Worm (Caenorhabditis elegans) whole organism, young adult: ENCODE data around the gene yif-1.

Experiments used
- B0019.2 ChIP-seq: fragments of 200-800 bp; sonication (Bioruptor generic); conservative IDR thresholded peaks from 2 replicates; pipeline ENCODE4 v1.3.6; 2022; ENCODE audit warnings: missing genetic modification reagents, missing genetic modification characterization, missing compliant biosample characterization
- B0261.1 ChIP-seq: sonication (generic microtip); optimal IDR thresholded peaks from 2 replicates; lab custom pipeline; 2016; ENCODE audit warnings: mild to moderate bottlenecking, missing genetic modification characterization, moderate library complexity, missing compliant biosample characterization
- D2030.7 ChIP-seq: fragments of 200-800 bp; sonication (Bioruptor generic); IDR thresholded peaks from 2 replicates; pipeline ENCODE4 v1.3.6; 2022; ENCODE audit warnings: missing genetic modification reagents, missing genetic modification characterization, missing compliant biosample characterization
- K11D2.4 ChIP-seq: fragments of 200-800 bp; sonication (Bioruptor generic); IDR thresholded peaks from 2 replicates; pipeline ENCODE4 v1.3.6; 2022; ENCODE audit warnings: missing genetic modification reagents, missing genetic modification characterization, missing compliant biosample characterization
- aptf-2 ChIP-seq: fragments of 200-800 bp; sonication (Bioruptor generic); conservative IDR thresholded peaks from 2 replicates; pipeline ENCODE4 v1.3.6; 2022; ENCODE audit warnings: missing genetic modification reagents, missing genetic modification characterization, missing compliant biosample characterization
- aptf-3 ChIP-seq: fragments of 200-800 bp; sonication (Bioruptor generic); IDR thresholded peaks from 2 replicates; pipeline ENCODE4 v1.3.6; 2022; ENCODE audit warnings: missing genetic modification characterization, missing compliant biosample characterization
- attf-3 ChIP-seq: fragments of 200-800 bp; sonication (Bioruptor generic); conservative IDR thresholded peaks from 2 replicates; pipeline ENCODE4 v1.3.6; 2022; ENCODE audit warnings: missing genetic modification reagents, missing genetic modification characterization, missing compliant biosample characterization
- bed-1 ChIP-seq: fragments of 200-800 bp; sonication (Bioruptor generic); IDR thresholded peaks from 2 replicates; pipeline ENCODE4 v1.3.6; 2022; ENCODE audit warnings: missing genetic modification reagents, missing genetic modification characterization, missing compliant biosample characterization
- bed-2 ChIP-seq: fragments of 200-800 bp; sonication (Bioruptor generic); IDR thresholded peaks from 2 replicates; pipeline ENCODE4 v1.3.6; 2022; ENCODE audit warnings: missing genetic modification reagents, missing genetic modification characterization, missing compliant biosample characterization
- ceh-27 ChIP-seq: fragments of 200-800 bp; sonication (Bioruptor generic); optimal IDR thresholded peaks from 2 replicates; lab custom pipeline; 2018; ENCODE audit warnings: mild to moderate bottlenecking, missing genetic modification characterization, moderate library complexity, missing compliant biosample characterization
- ceh-58 ChIP-seq: fragments of 200-800 bp; sonication (Bioruptor generic); IDR thresholded peaks from 2 replicates; pipeline ENCODE4 v1.3.6; 2022; ENCODE audit warnings: missing genetic modification characterization, missing compliant biosample characterization
- ceh-79 ChIP-seq: sonication (generic microtip); optimal IDR thresholded peaks from 2 replicates; lab custom pipeline; 2017; ENCODE audit warnings: mild to moderate bottlenecking, missing genetic modification characterization, missing compliant biosample characterization
- die-1 ChIP-seq: sonication (generic microtip); optimal IDR thresholded peaks from 2 replicates; lab custom pipeline; 2016; ENCODE audit warnings: missing genotype, mild to moderate bottlenecking, missing genetic modification characterization, missing compliant biosample characterization
- dox-1 ChIP-seq: fragments of 200-800 bp; sonication (Bioruptor generic); IDR thresholded peaks from 2 replicates; pipeline ENCODE4 v1.3.6; 2022; ENCODE audit warnings: missing genetic modification reagents, missing genetic modification characterization, missing compliant biosample characterization
- efl-1 ChIP-seq: fragments of 150-350 bp; optimal IDR thresholded peaks from 2 replicates; lab custom pipeline; 2014; ENCODE audit warnings: missing biosample characterization, missing genetic modification reagents, missing genetic modification characterization
- hmg-1.2 ChIP-seq: fragments of 200-800 bp; sonication (Bioruptor generic); IDR thresholded peaks from 2 replicates; pipeline ENCODE4 v1.3.6; 2022; ENCODE audit warnings: missing genetic modification reagents, missing genetic modification characterization, missing compliant biosample characterization
- hrde-1 ChIP-seq: sonication (generic microtip); optimal IDR thresholded peaks from 2 replicates; lab custom pipeline; 2016; ENCODE audit warnings: missing genetic modification characterization, mild to moderate bottlenecking, missing compliant biosample characterization, moderate library complexity, missing genotype, missing genetic modification reagents, borderline replicate concordance
- hsf-1 ChIP-seq: fragments of 200-800 bp; sonication (Bioruptor generic); IDR thresholded peaks from 2 replicates; pipeline ENCODE4 v1.3.6; 2022; ENCODE audit warnings: missing genetic modification reagents, missing genetic modification characterization, missing compliant biosample characterization
- lag-1 ChIP-seq: fragments of 200-800 bp; sonication (Bioruptor generic); IDR thresholded peaks from 2 replicates; pipeline ENCODE4 v1.3.6; 2022; ENCODE audit warnings: missing genetic modification reagents, missing genetic modification characterization, missing compliant biosample characterization
- lir-1 ChIP-seq: fragments of 200-800 bp; sonication (Bioruptor generic); conservative IDR thresholded peaks from 2 replicates; pipeline ENCODE4 v1.3.6; 2022; ENCODE audit warnings: missing genetic modification reagents, missing genetic modification characterization, missing compliant biosample characterization
- mcd-1 ChIP-seq: fragments of 200-800 bp; sonication (Bioruptor generic); IDR thresholded peaks from 2 replicates; pipeline ENCODE4 v1.3.6; 2022; ENCODE audit warnings: missing genetic modification reagents, missing genetic modification characterization, missing compliant biosample characterization
- mes-4 ChIP-seq: sonication (generic microtip); optimal IDR thresholded peaks from 2 replicates; lab custom pipeline; 2016; ENCODE audit warnings: missing genotype, missing genetic modification characterization, missing compliant biosample characterization
- nfya-1 ChIP-seq: sonication (generic microtip); optimal IDR thresholded peaks from 2 replicates; lab custom pipeline; 2017; ENCODE audit warnings: antibody characterized with exemption, missing compliant biosample characterization, missing genetic modification characterization, borderline replicate concordance; ENCODE audit not compliant: insufficient read depth
- nfyb-1 ChIP-seq: fragments of 200-800 bp; sonication (Bioruptor generic); IDR thresholded peaks from 2 replicates; pipeline ENCODE4 v1.3.6; 2022; ENCODE audit warnings: missing genetic modification reagents, missing genetic modification characterization, missing compliant biosample characterization
- nhr-27 ChIP-seq: fragments of 200-800 bp; sonication (Bioruptor generic); optimal IDR thresholded peaks from 2 replicates; lab custom pipeline; 2018; ENCODE audit warnings: mild to moderate bottlenecking, missing genetic modification characterization, moderate library complexity, missing compliant biosample characterization
- nhr-80 ChIP-seq: sonication (generic microtip); optimal IDR thresholded peaks from 2 replicates; lab custom pipeline; 2016; ENCODE audit warnings: missing genetic modification characterization, missing compliant biosample characterization
- pbrm-1 ChIP-seq: fragments of 200-800 bp; sonication (Bioruptor generic); IDR thresholded peaks from 2 replicates; pipeline ENCODE4 v1.3.6; 2022; ENCODE audit warnings: missing genetic modification reagents, missing genetic modification characterization, missing compliant biosample characterization
- pha-4 ChIP-seq: fragments of 150-350 bp; sonication (generic microtip); optimal IDR thresholded peaks from 2 replicates; lab custom pipeline; 2014; ENCODE audit warnings: missing biosample characterization, missing genetic modification reagents, missing genetic modification characterization
- rec-8 ChIP-seq, 2 experiments: sonication (generic microtip); optimal IDR thresholded peaks; 2 replicates each; lab custom pipeline; 2016; ENCODE audit warnings: mild to moderate bottlenecking in 2 of 2, missing genetic modification characterization in 2 of 2, missing genetic modification reagents in 2 of 2, missing genotype in 2 of 2, missing biosample characterization in 1 of 2, missing compliant biosample characterization in 1 of 2, moderate library complexity in 1 of 2
- repo-1 ChIP-seq: sonication (generic microtip); optimal IDR thresholded peaks from 2 replicates; lab custom pipeline; 2017; ENCODE audit warnings: mild to moderate bottlenecking, missing genetic modification characterization, missing compliant biosample characterization
- rpc-1 ChIP-seq, 2 experiments: fragments of 150-350 bp in 1 of 2; sonication (generic microtip) in 1 of 2; optimal IDR thresholded peaks; 2 replicates each; lab custom pipeline; 2014 to 2018; ENCODE audit warnings: missing biosample characterization in 1 of 2, missing genetic modification characterization in 1 of 2, missing genetic modification reagents in 1 of 2, missing genotype in 1 of 2
- snpc-1.1 ChIP-seq: sonication (generic microtip); optimal IDR thresholded peaks from 2 replicates; lab custom pipeline; 2017; ENCODE audit warnings: missing genetic modification characterization, mild to moderate bottlenecking, missing compliant biosample characterization, antibody characterized with exemption, moderate library complexity, missing genotype, missing genetic modification reagents; ENCODE audit not compliant: insufficient read depth
- snpc-1.3 ChIP-seq: sonication (generic microtip); optimal IDR thresholded peaks from 2 replicates; lab custom pipeline; 2017; ENCODE audit warnings: missing genetic modification characterization, mild to moderate bottlenecking, missing compliant biosample characterization, antibody characterized with exemption, moderate library complexity, missing genotype, missing genetic modification reagents; ENCODE audit not compliant: insufficient read depth
- somi-1 ChIP-seq: fragments of 200-800 bp; sonication (Bioruptor generic); optimal IDR thresholded peaks from 2 replicates; lab custom pipeline; 2018; ENCODE audit warnings: mild to moderate bottlenecking, missing genetic modification characterization, missing compliant biosample characterization
- tbp1 ChIP-seq: fragments of 200-800 bp; sonication (Bioruptor generic); optimal IDR thresholded peaks from 2 replicates; lab custom pipeline; 2018; ENCODE audit warnings: mild to moderate bottlenecking, missing genetic modification characterization, missing compliant biosample characterization
- zfh-2 ChIP-seq: fragments of 200-800 bp; sonication (Bioruptor generic); conservative IDR thresholded peaks from 2 replicates; pipeline ENCODE4 v1.3.6; 2022; ENCODE audit warnings: missing genetic modification reagents, missing genetic modification characterization, missing compliant biosample characterization
- zim-3 ChIP-seq: sonication (generic microtip); optimal IDR thresholded peaks from 2 replicates; lab custom pipeline; 2017; ENCODE audit warnings: mild to moderate bottlenecking, missing genetic modification characterization, moderate library complexity, missing compliant biosample characterization
- ztf-18 ChIP-seq: sonication (generic microtip); optimal IDR thresholded peaks from 2 replicates; lab custom pipeline; 2016; ENCODE audit warnings: missing genotype, mild to moderate bottlenecking, missing genetic modification characterization, missing compliant biosample characterization
- ztf-22 ChIP-seq: fragments of 200-800 bp; sonication (Bioruptor generic); optimal IDR thresholded peaks from 2 replicates; lab custom pipeline; 2018; ENCODE audit warnings: mild to moderate bottlenecking, missing genetic modification characterization, moderate library complexity, missing compliant biosample characterization
- ztf-25 ChIP-seq: fragments of 200-800 bp; sonication (Bioruptor generic); IDR thresholded peaks from 2 replicates; pipeline ENCODE4 v1.3.6; 2022; ENCODE audit warnings: missing genetic modification reagents, missing genetic modification characterization, missing compliant biosample characterization
- ztf-28 ChIP-seq: fragments of 200-800 bp; sonication (Bioruptor generic); IDR thresholded peaks from 2 replicates; pipeline ENCODE4 v1.3.6; 2022; ENCODE audit warnings: missing genetic modification reagents, missing genetic modification characterization, missing compliant biosample characterization
- ztf-3 ChIP-seq: fragments of 200-800 bp; sonication (Bioruptor generic); optimal IDR thresholded peaks from 2 replicates; lab custom pipeline; 2018; ENCODE audit warnings: mild to moderate bottlenecking, missing genetic modification characterization, missing compliant biosample characterization
- ztf-6 ChIP-seq: fragments of 200-800 bp; sonication (Bioruptor generic); IDR thresholded peaks from 2 replicates; pipeline ENCODE4 v1.3.6; 2022; ENCODE audit warnings: missing genetic modification reagents, missing genetic modification characterization, missing compliant biosample characterization

Gene yif-1

DNA sequence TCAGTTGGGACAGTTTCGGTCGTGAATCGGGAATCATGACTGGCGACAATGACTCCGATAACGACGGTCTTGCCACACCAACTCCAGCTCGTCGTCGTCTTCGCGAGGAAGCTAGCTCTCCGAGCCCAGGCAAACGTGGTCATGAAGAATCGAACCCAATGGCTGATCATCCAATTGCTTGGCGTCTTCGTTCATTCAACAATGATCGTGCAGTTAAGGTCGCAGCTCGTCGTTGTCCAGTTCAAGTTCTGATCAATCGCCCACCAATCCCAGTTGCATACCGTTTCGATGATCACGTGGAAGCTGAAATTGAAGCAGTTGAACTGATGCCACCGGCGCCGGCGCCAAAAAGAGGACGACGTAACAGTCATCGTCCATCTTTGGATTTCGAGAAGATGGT, 7.5 kb downstream of the yif-1 start:
- TF ChIP-seq ceh-58 (GFP tag; lab: Robert Waterston, UW) (no peak), B0261.1 (tag; lab: Kevin White, UChicago) (no peak), hsf-1 (no peak), mcd-1 (GFP tag; lab: Robert Waterston, UW) (no peak), repo-1 (tag; lab: Kevin White, UChicago) (no peak), B0019.2 (GFP tag; lab: Robert Waterston, UW) (no peak), zfh-2 (GFP tag; lab: Robert Waterston, UW) (peak; percentile 57; the same call in 1 of the 2 replicates), pha-4 (no peak)

DNA sequence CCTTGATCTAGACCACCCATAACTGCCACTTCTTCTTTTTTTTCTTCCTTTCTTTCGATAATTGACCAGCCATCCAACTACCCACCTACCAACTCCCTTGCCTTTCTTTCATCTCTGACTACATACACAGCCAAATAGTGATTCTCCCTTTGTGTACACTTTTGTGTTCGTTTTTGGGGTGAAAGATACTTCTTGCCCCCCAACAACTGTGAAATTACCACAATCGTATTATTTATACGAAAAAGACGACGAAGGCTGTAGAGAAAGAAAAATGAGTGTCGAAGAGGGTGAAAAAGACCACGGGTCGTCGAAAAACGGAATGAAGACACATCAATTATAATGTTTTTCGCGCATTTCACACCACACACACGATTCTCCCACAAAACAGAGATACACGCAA, 8.2 kb downstream of the yif-1 start:
- TF ChIP-seq D2030.7 (GFP tag; lab: Robert Waterston, UW): 0 out of 2 replicates have a peak, but pooled peaks have one; percentile 10
- no peak for TF ChIP-seq hmg-1.2 (GFP tag; lab: Robert Waterston, UW)
- TF ChIP-seq rec-8 (tag; optimal IDR thresholded peaks at IDR 0.05; lab: Kevin White, UChicago): no peak
- TF ChIP-seq lir-1 (GFP tag; lab: Robert Waterston, UW): no peak
- TF ChIP-seq pbrm-1 (GFP tag; lab: Robert Waterston, UW): no peak
- TF ChIP-seq die-1 (tag; lab: Kevin White, UChicago): no peak
- no peak for TF ChIP-seq lag-1 (GFP tag; lab: Robert Waterston, UW)
- TF ChIP-seq ztf-3 (GFP tag; lab: Kevin White, UChicago): no peak
- TF ChIP-seq K11D2.4 (GFP tag; lab: Robert Waterston, UW): no peak
- no peak for TF ChIP-seq aptf-2
- TF ChIP-seq ztf-18 (tag; lab: Kevin White, UChicago): no peak
- no peak for TF ChIP-seq mes-4 (tag; lab: Kevin White, UChicago)
- no peak for TF ChIP-seq ztf-22 (GFP tag; lab: Kevin White, UChicago)
- peak; percentile 4 for TF ChIP-seq ceh-27 (GFP tag; lab: Kevin White, UChicago)
- no peak for TF ChIP-seq rpc-1 (optimal IDR thresholded peaks at IDR 0.05; lab: Kevin White, UChicago)
- no peak for TF ChIP-seq rpc-1 (tag; optimal IDR thresholded peaks at IDR 0.05; lab: Kevin White, UChicago)
- no peak for TF ChIP-seq nhr-80 (tag; lab: Kevin White, UChicago)
- no peak for TF ChIP-seq ztf-28
- no peak for TF ChIP-seq ztf-6
- no peak for TF ChIP-seq snpc-1.3 (tag; lab: Kevin White, UChicago)
- no peak; the same call in 1 of the 2 replicates for TF ChIP-seq attf-3 (GFP tag; lab: Robert Waterston, UW)
- TF ChIP-seq zim-3: no peak
- 0 out of 2 replicates have a peak, but pooled peaks have one; percentile 31 for TF ChIP-seq nfyb-1 (GFP tag; lab: Robert Waterston, UW)

ce11 chrV:10044735-10045134, 10.0 kb downstream of the yif-1 start:
- TF ChIP-seq ztf-25 (no peak), ztf-28 (no peak), ceh-79 (tag; lab: Kevin White, UChicago) (no peak), aptf-3 (GFP tag; lab: Robert Waterston, UW) (no peak), snpc-1.1 (tag; lab: Kevin White, UChicago) (no peak), tbp1 (no peak), somi-1 (no peak), bed-1 (GFP tag; lab: Robert Waterston, UW) (no peak), nhr-27 (tag; lab: Kevin White, UChicago) (no peak), efl-1 (GFP tag; lab: Kevin White, UChicago) (no peak), bed-2 (GFP tag; lab: Robert Waterston, UW) (no peak), hrde-1 (tag; lab: Kevin White, UChicago) (no peak), dox-1 (GFP tag; lab: Robert Waterston, UW) (no peak), nhr-80 (tag; lab: Kevin White, UChicago) (no peak), nfya-1 (tag; lab: Kevin White, UChicago) (no peak)
